Fruit fly (Drosophila melanogaster): ENCODE measurements around the gene CG43998.

The CG43998 gene

DNA sequence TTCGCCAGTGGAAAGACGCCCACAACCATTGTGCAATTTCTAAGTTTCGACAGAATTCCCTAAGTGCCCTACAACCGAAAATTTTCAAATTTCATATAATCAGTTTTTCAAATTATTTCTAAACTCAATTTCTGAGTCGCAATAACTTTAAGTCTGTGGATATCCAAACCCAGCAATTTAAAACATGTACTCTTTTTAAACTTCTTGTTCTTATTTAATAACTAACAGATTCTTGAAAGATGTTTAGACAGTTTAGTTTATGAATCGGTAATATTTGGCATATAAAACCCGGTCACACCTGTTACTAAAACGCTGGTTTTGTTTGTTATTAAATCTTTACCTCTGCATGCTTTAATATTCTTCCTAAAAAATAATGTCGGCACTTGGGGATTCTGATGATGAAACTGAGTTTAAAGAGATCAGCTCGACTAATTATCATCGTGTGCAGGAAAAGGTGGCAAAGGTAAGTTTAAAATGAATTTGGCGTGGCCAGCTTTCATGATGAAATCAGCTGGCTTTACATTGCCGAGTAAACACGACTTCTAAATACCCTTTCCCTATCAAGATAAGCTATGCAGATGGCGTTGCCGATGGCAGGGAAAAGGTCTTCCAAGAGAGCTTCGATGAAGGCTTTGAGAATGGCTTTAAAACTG is at the start of gene CG43998, which contains the start of the genes CG43999 and CG31142:
TSS of gene CG43998 (minus strand) at position 51 of the 653 bp plus-strand sequence.
TSS of gene CG43999 (minus strand) at position 51 of the 653 bp plus-strand sequence.
TSS of gene CG31142 (plus strand) at position 294 of the 653 bp plus-strand sequence.
- TF ChIP-seq Hr38 (GFP tag; optimal IDR thresholded peaks at IDR 0.05) (no peak), Sox14 (GFP tag; optimal IDR thresholded peaks at IDR 0.05) (peak; percentile 23), ss (GFP tag; optimal IDR thresholded peaks at IDR 0.05) (no peak), Blimp-1 (GFP tag; optimal IDR thresholded peaks at IDR 0.05) (no peak), fkh (GFP tag; optimal IDR thresholded peaks at IDR 0.05) (peak; percentile 63), svp (GFP tag) (no peak), Sox15 (GFP tag; optimal IDR thresholded peaks at IDR 0.05) (no peak), CG6163 (GFP tag; IDR thresholded peaks at IDR 0.05) (no peak), net (GFP tag; optimal IDR thresholded peaks at IDR 0.05) (no peak), esn (GFP tag; optimal IDR thresholded peaks at IDR 0.05) (peak; percentile 38), CG10669 (GFP tag; optimal IDR thresholded peaks at IDR 0.05) (no peak), Eip78C (GFP tag) (peak; percentile 61)

DNA sequence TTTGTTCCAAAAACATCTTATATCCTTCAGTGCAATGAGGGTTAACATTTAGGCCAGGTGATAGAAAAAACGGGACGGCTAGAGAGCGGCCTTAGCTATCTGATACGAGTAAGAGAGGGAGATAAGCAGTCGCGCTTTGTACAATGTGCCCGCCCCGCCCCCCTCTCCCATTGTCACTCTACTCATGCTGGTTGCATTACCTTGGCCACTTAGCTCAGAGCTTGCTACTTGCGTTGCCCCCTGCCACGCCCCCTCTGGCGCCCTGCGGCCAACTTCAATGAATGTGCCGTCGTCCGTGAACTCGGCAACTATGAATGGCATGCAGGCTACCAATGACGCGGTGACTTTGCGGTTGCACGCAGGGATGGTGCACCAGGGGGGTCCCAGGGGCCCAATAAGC is 43.0 kb upstream of the CG43998 start:
- TF ChIP-seq CG8632 (GFP tag; optimal IDR thresholded peaks at IDR 0.05) (no peak), OdsH (GFP tag; optimal IDR thresholded peaks at IDR 0.05) (no peak), net (GFP tag; optimal IDR thresholded peaks at IDR 0.05) (no peak), CG11902 (GFP tag; optimal IDR thresholded peaks at IDR 0.05) (no peak), CG6854 (GFP tag; optimal IDR thresholded peaks at IDR 0.05) (no peak), CG3919 (GFP tag; optimal IDR thresholded peaks at IDR 0.05) (no peak), svp (GFP tag) (no peak), CG10631 (GFP tag; optimal IDR thresholded peaks at IDR 0.05) (no peak), Gug (GFP tag; IDR thresholded peaks at IDR 0.05) (no peak)

DNA sequence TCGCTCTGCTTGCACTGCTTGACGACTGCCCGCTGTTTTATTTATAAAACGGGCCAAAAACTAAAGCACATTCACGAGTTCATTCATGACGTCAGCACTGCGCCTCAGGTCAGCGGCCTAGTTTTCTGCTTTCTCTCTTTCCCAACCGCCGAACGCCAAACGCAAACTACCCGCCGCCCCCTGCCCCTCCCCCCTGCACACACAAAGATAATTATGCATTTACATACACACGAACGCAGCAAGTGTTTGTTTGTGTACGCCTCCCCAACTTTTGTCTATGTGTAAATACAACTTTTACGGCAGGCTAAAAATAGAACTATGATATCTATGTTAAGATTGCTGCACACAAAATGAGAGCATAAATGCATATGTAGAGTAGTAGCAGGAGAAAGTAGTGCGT is 42.4 kb upstream of the CG43998 start:
- no peak for TF ChIP-seq CG3919 (GFP tag; optimal IDR thresholded peaks at IDR 0.05)
- TF ChIP-seq achi (GFP tag; optimal IDR thresholded peaks at IDR 0.05), result no peak
- TF ChIP-seq acj6 (GFP tag; optimal IDR thresholded peaks at IDR 0.05), result no peak
- TF ChIP-seq Hr38 (GFP tag; optimal IDR thresholded peaks at IDR 0.05), result no peak
- no peak for TF ChIP-seq fkh (GFP tag; optimal IDR thresholded peaks at IDR 0.05)
- TF ChIP-seq CG8632 (GFP tag; optimal IDR thresholded peaks at IDR 0.05), result no peak
- TF ChIP-seq CG11762 (GFP tag; optimal IDR thresholded peaks at IDR 0.05; ENCODE audit: insufficient read depth), result no peak
- no peak for TF ChIP-seq svp (GFP tag)
- TF ChIP-seq dsx (GFP tag; optimal IDR thresholded peaks at IDR 0.05; ENCODE audit: poor library complexity, severe bottlenecking), result no peak
- no peak for TF ChIP-seq Smox (GFP tag; optimal IDR thresholded peaks at IDR 0.05)
- no peak for TF ChIP-seq dac (GFP tag; optimal IDR thresholded peaks at IDR 0.05)
- no peak for TF ChIP-seq CG1621 (tag; optimal IDR thresholded peaks at IDR 0.05)
- no peak for TF ChIP-seq CG7368 (GFP tag; optimal IDR thresholded peaks at IDR 0.05)
- no peak for TF ChIP-seq Eip93F (GFP tag; optimal IDR thresholded peaks at IDR 0.05)
- TF ChIP-seq CG15336 (GFP tag; IDR thresholded peaks at IDR 0.05), result no peak
- TF ChIP-seq CG8119 (GFP tag; IDR thresholded peaks at IDR 0.05), result no peak
- no peak for TF ChIP-seq CG3032 (tag; optimal IDR thresholded peaks at IDR 0.05)
- TF ChIP-seq Hr39 (GFP tag; optimal IDR thresholded peaks at IDR 0.05), result no peak

DNA sequence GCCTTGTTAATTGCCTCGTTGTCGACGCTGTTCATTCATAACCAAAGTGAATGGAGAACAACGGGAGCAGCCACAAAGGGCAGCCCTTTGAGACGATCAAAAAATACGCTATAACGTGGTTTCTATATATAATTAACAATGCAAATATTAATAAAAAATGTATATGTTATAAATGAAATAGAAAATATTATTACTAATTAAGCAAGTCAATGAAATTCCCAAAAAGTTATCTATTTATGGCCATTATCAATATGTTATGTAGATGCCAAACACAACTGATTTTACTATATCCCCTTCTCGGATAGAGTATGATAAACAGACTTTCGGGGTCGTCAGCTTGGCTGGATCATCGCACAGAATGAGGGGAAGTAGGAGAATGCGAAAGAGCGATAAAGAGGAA is 40.6 kb upstream of the CG43998 start:
- TF ChIP-seq CG15336 (GFP tag; IDR thresholded peaks at IDR 0.05) (no peak), CG3032 (tag; optimal IDR thresholded peaks at IDR 0.05) (no peak), CG11762 (GFP tag; optimal IDR thresholded peaks at IDR 0.05; ENCODE audit: insufficient read depth) (no peak), Blimp-1 (GFP tag; optimal IDR thresholded peaks at IDR 0.05) (no peak), CG8632 (GFP tag; optimal IDR thresholded peaks at IDR 0.05) (peak; percentile 24), CG10631 (GFP tag; optimal IDR thresholded peaks at IDR 0.05) (peak; percentile 1), Eip93F (GFP tag; optimal IDR thresholded peaks at IDR 0.05) (no peak), Ets96B (tag; optimal IDR thresholded peaks at IDR 0.05) (peak; percentile 17), CG16779 (tag; optimal IDR thresholded peaks at IDR 0.05) (no peak), eg (GFP tag; IDR thresholded peaks at IDR 0.05) (no peak), CG8319 (GFP tag; optimal IDR thresholded peaks at IDR 0.05) (no peak), fd59A (GFP tag; optimal IDR thresholded peaks at IDR 0.05) (no peak), topi (GFP tag; optimal IDR thresholded peaks at IDR 0.05) (no peak), achi (GFP tag; optimal IDR thresholded peaks at IDR 0.05) (peak; percentile 7), CG10669 (GFP tag; optimal IDR thresholded peaks at IDR 0.05) (peak; percentile 26), CG32006 (GFP tag; optimal IDR thresholded peaks at IDR 0.05) (peak; percentile 13), CG6792 (GFP tag; optimal IDR thresholded peaks at IDR 0.05) (no peak), dac (GFP tag; optimal IDR thresholded peaks at IDR 0.05) (no peak), CG11902 (GFP tag; optimal IDR thresholded peaks at IDR 0.05) (peak; percentile 0), Smox (GFP tag; optimal IDR thresholded peaks at IDR 0.05) (no peak)

Measured in whole organism, prepupa.